Fruit fly (Drosophila melanogaster) whole organism, embryonic: Measurements from ENCODE around the gene CG2841.

Experiments
- B-H1 ChIP-seq: fragments of 200-800 bp; sonication (Bioruptor generic); IDR thresholded peaks from 3 replicates; pipeline ENCODE4 v1.3.6; 2022; ENCODE audit warnings: missing biosample characterization, missing genetic modification characterization
- Bdp1 ChIP-seq: fragments of 200-800 bp; sonication (Bioruptor generic); optimal IDR thresholded peaks from 3 replicates; lab custom pipeline; 2016; ENCODE audit warnings: missing biosample characterization, missing genetic modification characterization
- Blimp-1 ChIP-seq: fragments of 200-800 bp; sonication (Bioruptor generic); optimal IDR thresholded peaks from 3 replicates; lab custom pipeline; 2018; ENCODE audit warnings: missing biosample characterization, missing genetic modification characterization, mild to moderate bottlenecking, moderate library complexity, missing genetic modification reagents
- Bteb2 ChIP-seq: fragments of 200-800 bp; sonication (Bioruptor generic); optimal IDR thresholded peaks from 2 replicates; lab custom pipeline; 2016; ENCODE audit warnings: missing biosample characterization, missing genetic modification characterization
- CG11247 ChIP-seq: fragments of 200-800 bp; sonication (Bioruptor generic); IDR thresholded peaks from 2 replicates; pipeline ENCODE4 v1.3.6; 2022; ENCODE audit warnings: missing biosample characterization, missing genetic modification characterization
- CG11456 ChIP-seq: fragments of 200-800 bp; sonication (Bioruptor generic); IDR thresholded peaks from 3 replicates; pipeline ENCODE4 v1.3.6; 2022; ENCODE audit warnings: missing biosample characterization, missing genetic modification characterization
- CG11696 ChIP-seq: fragments of 200-800 bp; sonication (Bioruptor generic); IDR thresholded peaks from 2 replicates; pipeline ENCODE4 v1.3.6; 2022; ENCODE audit warnings: missing biosample characterization, missing genetic modification characterization
- CG12104 ChIP-seq: fragments of 200-800 bp; sonication (Bioruptor generic); optimal IDR thresholded peaks from 3 replicates; lab custom pipeline; 2016; ENCODE audit warnings: missing biosample characterization, missing genetic modification characterization
- CG12155 ChIP-seq: fragments of 200-800 bp; sonication (Bioruptor generic); optimal IDR thresholded peaks from 3 replicates; lab custom pipeline; 2016; ENCODE audit warnings: missing biosample characterization, missing genetic modification characterization
- CG12219 ChIP-seq: fragments of 200-800 bp; sonication (Bioruptor generic); optimal IDR thresholded peaks from 3 replicates; lab custom pipeline; 2018; ENCODE audit warnings: missing biosample characterization, mild to moderate bottlenecking, missing genetic modification characterization
- CG13624 ChIP-seq: fragments of 200-800 bp; sonication (Bioruptor generic); optimal IDR thresholded peaks from 2 replicates; lab custom pipeline; 2016; ENCODE audit warnings: missing biosample characterization, missing genetic modification characterization
- CG16815 ChIP-seq: fragments of 200-800 bp; sonication (Bioruptor generic); optimal IDR thresholded peaks from 3 replicates; lab custom pipeline; 2017; ENCODE audit warnings: missing biosample characterization, mild to moderate bottlenecking, missing genetic modification characterization
- CG18764 ChIP-seq: fragments of 200-800 bp; sonication (Bioruptor generic); optimal IDR thresholded peaks from 3 replicates; lab custom pipeline; 2016; ENCODE audit warnings: missing biosample characterization, missing genetic modification characterization
- CG2712 ChIP-seq: fragments of 200-800 bp; optimal IDR thresholded peaks from 3 replicates; lab custom pipeline; 2019; ENCODE audit warnings: missing biosample characterization, mild to moderate bottlenecking, missing genetic modification characterization, moderate library complexity
- CG30020 ChIP-seq: fragments of 200-800 bp; optimal IDR thresholded peaks from 2 replicates; lab custom pipeline; 2019; ENCODE audit warnings: missing biosample characterization, mild to moderate bottlenecking, missing genetic modification characterization, moderate library complexity
- CG32532 ChIP-seq: fragments of 200-800 bp; sonication (Bioruptor generic); IDR thresholded peaks from 2 replicates; pipeline ENCODE4 v1.3.6; 2022; ENCODE audit warnings: missing biosample characterization, missing genetic modification characterization
- CG33557 ChIP-seq: fragments of 200-800 bp; sonication (Bioruptor generic); optimal IDR thresholded peaks from 2 replicates; lab custom pipeline; 2019; ENCODE audit warnings: missing biosample characterization, mild to moderate bottlenecking, missing genetic modification characterization, moderate library complexity
- CG3407 ChIP-seq: fragments of 200-800 bp; sonication (Bioruptor generic); optimal IDR thresholded peaks from 2 replicates; lab custom pipeline; 2018; ENCODE audit warnings: missing biosample characterization, mild to moderate bottlenecking, missing genetic modification characterization
- CG4282 ChIP-seq: fragments of 200-800 bp; sonication (Bioruptor generic); optimal IDR thresholded peaks from 2 replicates; lab custom pipeline; 2016; ENCODE audit warnings: missing biosample characterization, missing genetic modification characterization
- CG4360 ChIP-seq: fragments of 200-800 bp; sonication (Bioruptor generic); IDR thresholded peaks from 2 replicates; pipeline ENCODE4 v1.3.6; 2022; ENCODE audit warnings: missing biosample characterization, missing genetic modification characterization
- CG4820 ChIP-seq: fragments of 200-800 bp; sonication (Bioruptor generic); optimal IDR thresholded peaks from 3 replicates; lab custom pipeline; 2016; ENCODE audit warnings: missing biosample characterization, missing genetic modification characterization
- CG5180 ChIP-seq: fragments of 200-800 bp; sonication (Bioruptor generic); optimal IDR thresholded peaks from 3 replicates; lab custom pipeline; 2017; ENCODE audit warnings: missing biosample characterization, missing genetic modification characterization, mild to moderate bottlenecking, moderate library complexity, missing genetic modification reagents
- CG5953 ChIP-seq: fragments of 200-800 bp; sonication (Bioruptor generic); IDR thresholded peaks from 2 replicates; pipeline ENCODE4 v1.3.6; 2022; ENCODE audit warnings: missing biosample characterization, missing genetic modification characterization
- CG7928 ChIP-seq: fragments of 200-800 bp; sonication (Bioruptor generic); optimal IDR thresholded peaks from 2 replicates; lab custom pipeline; 2017; ENCODE audit warnings: missing biosample characterization, mild to moderate bottlenecking, missing genetic modification characterization
- CG8089 ChIP-seq: fragments of 200-800 bp; sonication (Bioruptor generic); optimal IDR thresholded peaks from 3 replicates; lab custom pipeline; 2016; ENCODE audit warnings: missing biosample characterization, missing genetic modification characterization
- CG9215 ChIP-seq: fragments of 200-800 bp; sonication (Bioruptor generic); IDR thresholded peaks from 2 replicates; pipeline ENCODE4 v1.3.6; 2022; ENCODE audit warnings: missing biosample characterization, missing genetic modification characterization
- CG9797 ChIP-seq: fragments of 200-800 bp; sonication (Bioruptor generic); optimal IDR thresholded peaks from 3 replicates; lab custom pipeline; 2018; ENCODE audit warnings: missing biosample characterization, mild to moderate bottlenecking, missing genetic modification characterization
- Dad ChIP-seq: fragments of 200-800 bp; sonication (Bioruptor generic); optimal IDR thresholded peaks from 3 replicates; lab custom pipeline; 2016; ENCODE audit warnings: missing biosample characterization, missing genetic modification characterization
- Ets65A ChIP-seq: fragments of 200-800 bp; sonication (Bioruptor generic); peaks from one replicate; lab custom pipeline; 2016; ENCODE audit warnings: missing biosample characterization, missing genetic modification characterization
- Hr51 ChIP-seq, 2 experiments: fragments of 200-800 bp; sonication (Bioruptor generic); optimal IDR thresholded peaks; 2 replicates in 1 of 2; 3 replicates in 1 of 2; lab custom pipeline; 2016 to 2018; ENCODE audit warnings: missing biosample characterization in 2 of 2, missing genetic modification characterization in 2 of 2, mild to moderate bottlenecking in 1 of 2, moderate library complexity in 1 of 2
- Hsf ChIP-seq: fragments of 200-800 bp; sonication (Bioruptor generic); optimal IDR thresholded peaks from 3 replicates; lab custom pipeline; 2016; ENCODE audit warnings: missing biosample characterization, missing genetic modification characterization
- Ptx1 ChIP-seq: fragments of 200-800 bp; sonication (Bioruptor generic); IDR thresholded peaks from 2 replicates; pipeline ENCODE4 v1.3.6; 2022; ENCODE audit warnings: missing biosample characterization, missing genetic modification characterization
- Vsx1 ChIP-seq: fragments of 200-800 bp; sonication (Bioruptor generic); optimal IDR thresholded peaks from 2 replicates; lab custom pipeline; 2017; ENCODE audit warnings: missing biosample characterization, mild to moderate bottlenecking, missing genetic modification characterization, missing genetic modification reagents
- aop ChIP-seq: fragments of 200-800 bp; sonication (Bioruptor generic); IDR thresholded peaks from 2 replicates; pipeline ENCODE4 v1.3.6; 2022; ENCODE audit warnings: missing biosample characterization, missing genetic modification characterization
- cad ChIP-seq: fragments of >200 bp; optimal IDR thresholded peaks from 2 replicates; lab custom pipeline; 2017; ENCODE audit warnings: missing biosample characterization, missing genetic modification characterization
- chn ChIP-seq: fragments of 200-800 bp; sonication (Bioruptor generic); optimal IDR thresholded peaks from 2 replicates; lab custom pipeline; 2016; ENCODE audit warnings: missing biosample characterization, missing genetic modification characterization
- ci ChIP-seq: fragments of 200-800 bp; sonication (Bioruptor generic); IDR thresholded peaks from 3 replicates; pipeline ENCODE4 v1.3.6; 2022; ENCODE audit warnings: missing biosample characterization, missing genetic modification characterization
- exex ChIP-seq: fragments of 200-800 bp; sonication (Bioruptor generic); optimal IDR thresholded peaks from 4 replicates; lab custom pipeline; 2018; ENCODE audit warnings: missing biosample characterization, mild to moderate bottlenecking, missing genetic modification characterization, moderate library complexity
- ftz-f1 ChIP-seq: fragments of 200-800 bp; sonication (Bioruptor generic); optimal IDR thresholded peaks from 2 replicates; lab custom pipeline; 2016; ENCODE audit warnings: missing biosample characterization, missing genetic modification characterization
- gsb-n ChIP-seq: fragments of 200-800 bp; sonication (Bioruptor generic); optimal IDR thresholded peaks from 3 replicates; lab custom pipeline; 2018; ENCODE audit warnings: missing biosample characterization, mild to moderate bottlenecking, missing genetic modification characterization
- hkb ChIP-seq, 2 experiments: fragments of 200-800 bp in 1 of 2; fragments of >200 bp in 1 of 2; sonication (Bioruptor generic) in 1 of 2; IDR thresholded peaks in 1 of 2; optimal IDR thresholded peaks in 1 of 2; 2 replicates each; pipeline versions ENCODE4 v1.3.6 to Lab custom; 2017 to 2022; ENCODE audit warnings: missing biosample characterization in 1 of 2, missing genetic modification characterization in 1 of 2
- run ChIP-seq: fragments of 200-800 bp; sonication (Bioruptor generic); optimal IDR thresholded peaks from 3 replicates; lab custom pipeline; 2018; ENCODE audit warnings: missing biosample characterization, mild to moderate bottlenecking, missing genetic modification characterization
- schlank ChIP-seq: fragments of 200-800 bp; sonication (Bioruptor generic); optimal IDR thresholded peaks from 2 replicates; lab custom pipeline; 2018; ENCODE audit warnings: missing biosample characterization, mild to moderate bottlenecking, missing genetic modification characterization
- sd ChIP-seq: fragments of 200-800 bp; sonication (Bioruptor generic); optimal IDR thresholded peaks from 3 replicates; lab custom pipeline; 2018; ENCODE audit warnings: missing biosample characterization, mild to moderate bottlenecking, missing genetic modification characterization, moderate library complexity
- ssp ChIP-seq: fragments of 200-800 bp; sonication (Bioruptor generic); IDR thresholded peaks from 2 replicates; pipeline ENCODE4 v1.3.6; 2022; ENCODE audit warnings: missing biosample characterization, missing genetic modification characterization
- twi ChIP-seq: fragments of 200-800 bp; optimal IDR thresholded peaks from 2 replicates; lab custom pipeline; 2019; ENCODE audit warnings: missing biosample characterization, mild to moderate bottlenecking, missing genetic modification characterization, moderate library complexity
- tx ChIP-seq: fragments of 200-800 bp; sonication (Bioruptor generic); optimal IDR thresholded peaks from 2 replicates; lab custom pipeline; 2016; ENCODE audit warnings: missing biosample characterization, missing genetic modification characterization

The CG2841 gene

DNA sequence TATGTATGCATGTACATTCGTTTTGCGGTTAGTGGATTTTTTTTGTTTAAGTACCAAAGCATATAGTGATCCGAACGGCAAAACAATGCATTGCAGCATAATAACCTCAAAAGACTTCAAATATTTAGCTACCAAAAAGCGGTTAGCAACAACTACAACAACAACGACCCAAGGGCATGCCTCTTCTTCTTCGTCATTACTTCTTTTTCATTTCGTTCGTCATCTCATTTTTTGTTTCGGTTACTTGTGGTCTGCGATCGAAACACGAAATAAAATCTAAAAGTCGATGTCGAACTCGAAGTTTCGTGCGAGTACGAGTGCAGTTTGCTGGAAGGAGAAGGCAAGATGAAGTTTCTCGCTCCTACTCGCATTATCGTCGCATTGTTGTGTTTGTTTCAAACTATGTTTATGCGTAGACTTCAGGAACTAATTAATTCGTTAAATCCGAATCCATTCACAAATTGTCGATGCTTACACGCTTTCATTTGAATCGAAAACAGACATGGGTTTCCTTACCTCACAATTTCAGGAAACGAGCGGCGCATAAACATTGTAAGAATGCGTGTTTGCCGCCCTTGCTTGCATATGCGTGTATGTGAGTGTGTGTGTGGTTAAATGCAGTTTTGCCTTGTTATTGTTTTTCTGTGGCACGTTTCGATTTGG is 67.3 kb downstream of the CG2841 start (continued):
- TF ChIP-seq Hr51 (GFP tag; optimal IDR thresholded peaks at IDR 0.05; lab: Kevin White, UChicago) (peak; percentile 63 to 79), CG4282 (no peak), CG7928 (GFP tag; lab: Kevin White, UChicago) (no peak), CG9215 (GFP tag; lab: Robert Waterston, UW) (peak; percentile 27; the same call in 1 of the 2 replicates), CG33557 (GFP tag; lab: Kevin White, UChicago) (peak; percentile 78), exex (tag; lab: Kevin White, UChicago) (no peak), CG5180 (GFP tag; lab: Kevin White, UChicago) (peak; percentile 59), CG12219 (GFP tag; lab: Kevin White, UChicago) (peak; percentile 87), CG4360 (GFP tag; lab: Robert Waterston, UW) (peak; percentile 80), CG30020 (peak; percentile 56), schlank (tag; lab: Kevin White, UChicago) (peak; percentile 3)

DNA sequence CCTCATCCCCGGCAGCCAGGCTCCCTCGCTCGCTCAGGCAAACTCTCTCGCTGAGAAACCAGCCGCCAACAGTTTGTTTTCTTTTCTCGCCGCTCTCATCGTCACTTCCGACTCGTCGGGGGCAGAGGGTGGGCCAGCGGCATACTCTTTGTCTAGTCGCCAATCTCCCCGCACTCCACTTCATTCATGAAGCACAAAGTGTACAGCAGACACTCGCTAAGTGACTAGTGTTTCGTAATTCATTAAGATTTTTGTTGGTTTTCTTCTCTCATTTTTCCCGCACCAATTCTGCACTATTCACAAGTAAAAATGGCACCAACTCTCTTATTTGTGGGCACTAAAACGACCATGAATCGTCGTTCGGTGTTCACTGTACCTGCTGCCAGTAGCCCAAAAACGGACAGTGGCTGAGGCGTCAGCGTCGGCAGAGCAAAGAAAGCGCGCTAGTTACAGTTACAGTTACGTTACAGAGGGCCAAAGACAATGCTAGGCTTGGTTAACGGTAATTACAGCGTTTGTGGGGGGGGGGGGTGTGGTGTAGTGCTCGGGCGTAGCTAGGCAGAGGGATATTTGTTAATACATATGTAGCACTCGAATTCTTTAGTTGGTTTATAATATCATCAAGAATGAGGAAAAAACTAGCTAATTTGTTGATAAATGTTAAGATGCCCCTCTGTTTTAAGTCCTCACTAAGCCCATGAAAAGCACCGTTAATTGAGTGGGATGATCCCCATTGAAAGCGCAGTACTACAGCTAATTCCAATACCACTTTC is 68.5 kb downstream of the CG2841 start:
- TF ChIP-seq sd = peak; percentile 94
- TF ChIP-seq CG8089 (GFP tag; lab: Kevin White, UChicago) = peak; percentile 99
- peak; percentile 98 for TF ChIP-seq Blimp-1 (GFP tag; lab: Kevin White, UChicago)
- peak; percentile 98 for TF ChIP-seq CG4820 (GFP tag; lab: Kevin White, UChicago)
- no peak for TF ChIP-seq hkb (optimal IDR thresholded peaks at IDR 0.05; lab: Kevin White, UChicago)
- TF ChIP-seq hkb (GFP tag; IDR thresholded peaks at IDR 0.05; lab: Robert Waterston, UW) = peak; percentile 99
- peak; percentile 99 for TF ChIP-seq Hsf (GFP tag; lab: Kevin White, UChicago)
- peak; percentile 98 for TF ChIP-seq CG11456 (GFP tag; lab: Robert Waterston, UW)
- TF ChIP-seq ssp (GFP tag; lab: Robert Waterston, UW) = peak; percentile 94
- peak; percentile 99 for TF ChIP-seq Dad
- peak; percentile 98 for TF ChIP-seq CG2712 (tag; lab: Kevin White, UChicago)
- TF ChIP-seq CG13624 = peak; percentile 98
- peak; percentile 94 for TF ChIP-seq Vsx1 (GFP tag; lab: Kevin White, UChicago)
- TF ChIP-seq CG16815 (GFP tag; lab: Kevin White, UChicago) = peak; percentile 97
- peak; percentile 95 for TF ChIP-seq ftz-f1 (GFP tag; lab: Kevin White, UChicago)
- TF ChIP-seq B-H1 (GFP tag; lab: Robert Waterston, UW) = peak; percentile 97
- TF ChIP-seq tx (GFP tag; lab: Kevin White, UChicago) = peak; percentile 99
- peak; percentile 94 for TF ChIP-seq Bdp1 (GFP tag; lab: Kevin White, UChicago)
- TF ChIP-seq Ptx1 (GFP tag; lab: Robert Waterston, UW) = peak; percentile 99
- peak; percentile 96 for TF ChIP-seq aop
- peak; percentile 96 for TF ChIP-seq run (tag; lab: Kevin White, UChicago)
- TF ChIP-seq CG9797 = peak; percentile 60
- TF ChIP-seq CG11696 (GFP tag; lab: Robert Waterston, UW) = peak; percentile 89
- TF ChIP-seq CG18764 (GFP tag; lab: Kevin White, UChicago) = peak; percentile 98
- peak; percentile 96 for TF ChIP-seq CG12104 (GFP tag; lab: Kevin White, UChicago)
- TF ChIP-seq gsb-n = peak; percentile 98
- TF ChIP-seq CG32532 (GFP tag; lab: Robert Waterston, UW) = peak; percentile 98
- TF ChIP-seq CG11247 (GFP tag; lab: Robert Waterston, UW) = peak; percentile 98
- peak; percentile 98 for TF ChIP-seq CG5953 (GFP tag; lab: Robert Waterston, UW)
- TF ChIP-seq ci (GFP tag; lab: Robert Waterston, UW) = peak; percentile 99
- TF ChIP-seq Bteb2 (GFP tag; lab: Kevin White, UChicago) = peak; percentile 98
- peak; percentile 100 for TF ChIP-seq Ets65A (GFP tag; lab: Kevin White, UChicago)
- peak; percentile 94 for TF ChIP-seq twi (tag; lab: Kevin White, UChicago)
- TF ChIP-seq CG12155 (GFP tag; lab: Kevin White, UChicago) = peak; percentile 97
- peak; percentile 99 for TF ChIP-seq chn (GFP tag; lab: Kevin White, UChicago)
- TF ChIP-seq cad (GFP tag; lab: Kevin White, UChicago) = no peak
- TF ChIP-seq CG3407 (GFP tag; lab: Kevin White, UChicago) = peak; percentile 98
